Fruit fly (Drosophila melanogaster): Measurements from ENCODE around the gene mus312.
A peak's percentile ranks its signal among the peaks of the same experiment; 100 is the strongest.

mus312 gene

DNA sequence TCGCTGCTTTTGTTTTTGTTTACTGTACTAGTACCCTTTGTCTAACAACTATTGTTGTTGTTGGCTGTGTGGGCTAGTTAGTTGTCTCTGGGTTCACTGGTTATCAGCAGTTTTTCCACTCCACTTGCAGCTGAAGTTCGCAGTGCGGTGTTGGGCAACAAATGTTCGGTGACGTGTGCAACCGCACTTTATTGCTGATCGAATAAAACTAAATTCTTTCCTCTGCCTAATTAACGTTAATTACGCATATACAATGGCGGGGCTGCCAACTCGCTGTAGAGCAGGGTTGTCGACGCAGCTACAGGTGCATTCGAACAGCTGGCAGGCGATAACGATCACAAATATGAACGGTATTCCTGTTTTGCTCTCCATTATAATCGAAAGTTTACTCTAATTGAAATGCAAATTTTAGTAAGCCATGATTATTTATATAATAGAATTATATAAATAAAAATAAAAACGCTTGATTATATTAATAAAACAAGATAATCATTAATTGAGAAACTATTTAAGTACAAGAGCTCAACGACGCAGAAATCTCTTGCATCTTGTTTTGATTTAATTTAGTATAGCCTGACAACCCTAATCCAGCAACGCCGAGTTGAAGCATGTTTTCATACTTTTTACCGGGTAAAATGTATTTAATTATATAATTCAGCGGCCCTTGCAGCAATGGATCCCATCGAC is at the start of gene mus312, which contains the start of the genes mrva and CG42307 (continued):
- TF ChIP-seq CrebB (tag; optimal IDR thresholded peaks at IDR 0.05) (peak; percentile 58), ems (GFP tag; optimal IDR thresholded peaks at IDR 0.05) (peak; percentile 33), knrl (GFP tag; IDR thresholded peaks at IDR 0.05; ENCODE audit: partially characterized antibody) (0 out of 3 replicates have a peak, but pooled peaks have one; percentile 21), ara (GFP tag; IDR thresholded peaks at IDR 0.05) (peak; percentile 60; the same call in 1 of the 2 replicates), CG4820 (GFP tag; optimal IDR thresholded peaks at IDR 0.05) (peak; percentile 72), CG10321 (GFP tag; IDR thresholded peaks at IDR 0.05) (peak; percentile 41; the same call in 1 of the 2 replicates), stwl (tag; optimal IDR thresholded peaks at IDR 0.05) (peak; percentile 90), CG14050 (GFP tag; IDR thresholded peaks at IDR 0.05) (peak; percentile 76), lilli (GFP tag; optimal IDR thresholded peaks at IDR 0.05) (peak; percentile 78), fd102C (GFP tag; optimal IDR thresholded peaks at IDR 0.05) (no peak), CG17385 (GFP tag; optimal IDR thresholded peaks at IDR 0.05) (peak; percentile 88), MTF-1 (GFP tag; optimal IDR thresholded peaks at IDR 0.05; ENCODE audit: borderline replicate concordance) (peak; percentile 91), peb (GFP tag; IDR thresholded peaks at IDR 0.05) (peak; percentile 49; the same call in 1 of the 2 replicates), ci (GFP tag; IDR thresholded peaks at IDR 0.05) (peak; percentile 70; the same call in 2 of the 3 replicates), pfk (GFP tag; optimal IDR thresholded peaks at IDR 0.05) (peak; percentile 5), Hr51 (GFP tag; optimal IDR thresholded peaks at IDR 0.05) (peak in 1 of 2 experiments; percentile 54), CG11093 (GFP tag; IDR thresholded peaks at IDR 0.05) (peak; percentile 46; the same call in 2 of the 3 replicates), Hr39 (optimal IDR thresholded peaks at IDR 0.05) (no peak), ken (GFP tag; IDR thresholded peaks at IDR 0.05) (peak; percentile 68), CG1602 (GFP tag; optimal IDR thresholded peaks at IDR 0.05) (peak; percentile 81), Sry-δ (GFP tag; optimal IDR thresholded peaks at IDR 0.05) (peak; percentile 42), CG12299 (tag; optimal IDR thresholded peaks at IDR 0.05) (peak; percentile 92), pb (GFP tag; optimal IDR thresholded peaks at IDR 0.05) (peak; percentile 24), Adf1 (GFP tag; IDR thresholded peaks at IDR 0.05) (peak; percentile 49), CG13624 (GFP tag; optimal IDR thresholded peaks at IDR 0.05) (peak; percentile 89), dan (GFP tag; IDR thresholded peaks at IDR 0.05) (no peak), NfI (GFP tag; optimal IDR thresholded peaks at IDR 0.05) (peak; percentile 91), Fer1 (GFP tag; optimal IDR thresholded peaks at IDR 0.05) (peak; percentile 89), twi (tag; optimal IDR thresholded peaks at IDR 0.05) (peak; percentile 91), toy (GFP tag; IDR thresholded peaks at IDR 0.05) (peak; percentile 59; the same call in 1 of the 2 replicates), Nf-YA (GFP tag; IDR thresholded peaks at IDR 0.05) (peak; percentile 46; the same call in 1 of the 2 replicates), HLH4C (GFP tag; IDR thresholded peaks at IDR 0.05; ENCODE audit: partially characterized antibody) (peak; percentile 32; the same call in 1 of the 3 replicates), crol (GFP tag; IDR thresholded peaks at IDR 0.05) (no peak), pzg (GFP tag; optimal IDR thresholded peaks at IDR 0.05) (peak; percentile 76), CG18599 (GFP tag; optimal IDR thresholded peaks at IDR 0.05) (peak; percentile 93), CG13775 (GFP tag; optimal IDR thresholded peaks at IDR 0.05) (peak; percentile 93), CG31388 (GFP tag; optimal IDR thresholded peaks at IDR 0.05) (peak; percentile 69), disco-r (GFP tag; optimal IDR thresholded peaks at IDR 0.05) (no peak), run (tag; optimal IDR thresholded peaks at IDR 0.05) (peak; percentile 80), Trl (optimal IDR thresholded peaks at IDR 0.05) (no peak), Trl (GFP tag; optimal IDR thresholded peaks at IDR 0.05) (peak; percentile 42), CG43689 (GFP tag; IDR thresholded peaks at IDR 0.05) (peak; percentile 60), CG32532 (GFP tag; IDR thresholded peaks at IDR 0.05) (peak; percentile 91), exex (tag; optimal IDR thresholded peaks at IDR 0.05) (peak; percentile 93), ssp (GFP tag; IDR thresholded peaks at IDR 0.05) (peak; percentile 84), CG7928 (GFP tag; optimal IDR thresholded peaks at IDR 0.05) (peak; percentile 47), CG18476 (GFP tag; optimal IDR thresholded peaks at IDR 0.05) (peak; percentile 71), tgo (GFP tag; IDR thresholded peaks at IDR 0.05) (peak; percentile 90), zen2 (GFP tag; IDR thresholded peaks at IDR 0.05; ENCODE audit: partially characterized antibody) (no peak)

Measured in whole organism, embryonic.